Fruit fly (Drosophila melanogaster) Kc167 (cell line): ENCODE results near the gene CG5326.

Experiments used
- Sin3A ChIP-seq: fragments of >200 bp; optimal IDR thresholded peaks from 2 replicates; lab custom pipeline; 2018; ENCODE audit warnings: missing external identifiers
- psq ChIP-seq: fragments of >200 bp; optimal IDR thresholded peaks from 2 replicates; lab custom pipeline; 2017; ENCODE audit warnings: missing external identifiers

- TF ChIP-seq psq (lab: Kevin White, UChicago), result no peak
- TF ChIP-seq Sin3A (lab: Kevin White, UChicago), result no peak
Observed at dm6 chr3R:22582981-22583380, 43.3 kb upstream of the CG5326 start, which contains the start of gene Dph5.
